Fruit fly (Drosophila melanogaster) whole organism, embryonic: ENCODE measurements around the gene Tcs3.

Source experiments
- CG11456 ChIP-seq: fragments of 200-800 bp; sonication (Bioruptor generic); IDR thresholded peaks from 3 replicates; pipeline ENCODE4 v1.3.6; 2022; ENCODE audit warnings: missing biosample characterization, missing genetic modification characterization
- CG11695 ChIP-seq: fragments of 200-800 bp; sonication (Bioruptor generic); IDR thresholded peaks from 3 replicates; pipeline ENCODE4 v1.3.6; 2022; ENCODE audit warnings: missing biosample characterization, missing genetic modification characterization
- CG12104 ChIP-seq: fragments of 200-800 bp; sonication (Bioruptor generic); optimal IDR thresholded peaks from 3 replicates; lab custom pipeline; 2016; ENCODE audit warnings: missing biosample characterization, missing genetic modification characterization
- CG12219 ChIP-seq: fragments of 200-800 bp; sonication (Bioruptor generic); optimal IDR thresholded peaks from 3 replicates; lab custom pipeline; 2018; ENCODE audit warnings: missing biosample characterization, mild to moderate bottlenecking, missing genetic modification characterization
- CG12659 ChIP-seq: fragments of 200-800 bp; sonication (Bioruptor generic); optimal IDR thresholded peaks from 3 replicates; lab custom pipeline; 2017; ENCODE audit warnings: mild to moderate bottlenecking, missing biosample characterization, missing genetic modification reagents, missing genetic modification characterization
- CG13424 ChIP-seq: fragments of 200-800 bp; sonication (Bioruptor generic); optimal IDR thresholded peaks from 2 replicates; lab custom pipeline; 2019; ENCODE audit warnings: missing biosample characterization, mild to moderate bottlenecking, missing genetic modification characterization, moderate library complexity
- CG14710 ChIP-seq: fragments of 200-800 bp; sonication (Bioruptor generic); optimal IDR thresholded peaks from 3 replicates; lab custom pipeline; 2019; ENCODE audit warnings: missing biosample characterization, mild to moderate bottlenecking, missing genetic modification characterization, moderate library complexity
- CG15514 ChIP-seq: fragments of 200-800 bp; sonication (Bioruptor generic); optimal IDR thresholded peaks from 3 replicates; lab custom pipeline; 2017; ENCODE audit warnings: missing biosample characterization, missing genetic modification characterization, mild to moderate bottlenecking, moderate library complexity, missing genetic modification reagents
- CG15696 ChIP-seq: fragments of 200-800 bp; sonication (Bioruptor generic); optimal IDR thresholded peaks from 2 replicates; lab custom pipeline; 2019; ENCODE audit warnings: missing biosample characterization, mild to moderate bottlenecking, missing genetic modification characterization, moderate library complexity
- CG16779 ChIP-seq: fragments of 200-800 bp; sonication (Bioruptor generic); IDR thresholded peaks from 2 replicates; pipeline ENCODE4 v1.3.6; 2022; ENCODE audit warnings: missing biosample characterization, missing genetic modification characterization
- CG30403 ChIP-seq: fragments of 200-800 bp; sonication (Bioruptor generic); optimal IDR thresholded peaks from 3 replicates; lab custom pipeline; 2016; ENCODE audit warnings: missing biosample characterization, missing genetic modification characterization
- CG31224 ChIP-seq: fragments of 200-800 bp; sonication (Bioruptor generic); IDR thresholded peaks from 2 replicates; pipeline ENCODE4 v1.3.6; 2022; ENCODE audit warnings: missing biosample characterization, missing genetic modification characterization
- CG31388 ChIP-seq: fragments of 200-800 bp; sonication (Bioruptor generic); optimal IDR thresholded peaks from 2 replicates; lab custom pipeline; 2016; ENCODE audit warnings: missing biosample characterization, missing genetic modification characterization
- CG3847 ChIP-seq: fragments of 200-800 bp; sonication (Bioruptor generic); IDR thresholded peaks from 2 replicates; pipeline ENCODE4 v1.3.6; 2022; ENCODE audit warnings: missing biosample characterization, missing genetic modification characterization
- CG4282 ChIP-seq: fragments of 200-800 bp; sonication (Bioruptor generic); optimal IDR thresholded peaks from 2 replicates; lab custom pipeline; 2016; ENCODE audit warnings: missing biosample characterization, missing genetic modification characterization
- CG7357 ChIP-seq: fragments of 200-800 bp; sonication (Bioruptor generic); IDR thresholded peaks from 3 replicates; pipeline ENCODE4 v1.3.6; 2022; ENCODE audit warnings: missing biosample characterization, missing genetic modification characterization
- CG7786 ChIP-seq: fragments of 200-800 bp; sonication (Bioruptor generic); optimal IDR thresholded peaks from 2 replicates; lab custom pipeline; 2016; ENCODE audit warnings: missing biosample characterization, missing genetic modification characterization
- CG7839 ChIP-seq: fragments of 200-800 bp; sonication (Bioruptor generic); optimal IDR thresholded peaks from 3 replicates; lab custom pipeline; 2018; ENCODE audit warnings: missing biosample characterization, mild to moderate bottlenecking, missing genetic modification characterization, moderate library complexity
- CG9609 ChIP-seq: fragments of 200-800 bp; sonication (Bioruptor generic); optimal IDR thresholded peaks from 3 replicates; lab custom pipeline; 2016; ENCODE audit warnings: missing biosample characterization, missing genetic modification characterization
- CG9727 ChIP-seq: fragments of 200-800 bp; sonication (Bioruptor generic); optimal IDR thresholded peaks from 3 replicates; lab custom pipeline; 2017; ENCODE audit warnings: missing biosample characterization, mild to moderate bottlenecking, missing genetic modification characterization
- E2f2 ChIP-seq: fragments of 200-800 bp; sonication (Bioruptor generic); IDR thresholded peaks from 2 replicates; pipeline ENCODE4 v1.3.6; 2022; ENCODE audit warnings: missing biosample characterization, missing genetic modification characterization
- HLH4C ChIP-seq: fragments of 200-800 bp; sonication (Bioruptor generic); IDR thresholded peaks from 3 replicates; pipeline ENCODE4 v1.3.6; 2022; ENCODE audit warnings: missing biosample characterization, missing genetic modification characterization; ENCODE audit not compliant: partially characterized antibody
- Lim3 ChIP-seq: fragments of 200-800 bp; sonication (Bioruptor generic); IDR thresholded peaks from 2 replicates; pipeline ENCODE4 v1.3.6; 2022; ENCODE audit warnings: missing biosample characterization, missing genetic modification characterization
- MBD-R2 ChIP-seq: fragments of 200-800 bp; sonication (Bioruptor generic); IDR thresholded peaks from 2 replicates; pipeline ENCODE4 v1.3.6; 2022; ENCODE audit warnings: missing biosample characterization, missing genetic modification characterization
- Mrtf ChIP-seq: fragments of 200-800 bp; sonication (Bioruptor generic); IDR thresholded peaks from 3 replicates; pipeline ENCODE4 v1.3.6; 2022; ENCODE audit warnings: missing biosample characterization, missing genetic modification characterization
- Myb ChIP-seq: fragments of 200-800 bp; sonication (Bioruptor generic); optimal IDR thresholded peaks from 2 replicates; lab custom pipeline; 2016; ENCODE audit warnings: missing biosample characterization, missing genetic modification characterization
- Scr ChIP-seq: fragments of 200-800 bp; sonication (Bioruptor generic); IDR thresholded peaks from 2 replicates; pipeline ENCODE4 v1.3.6; 2022; ENCODE audit warnings: missing biosample characterization, missing genetic modification characterization; ENCODE audit not compliant: partially characterized antibody
- Side ChIP-seq: fragments of 200-800 bp; sonication (Bioruptor generic); optimal IDR thresholded peaks from 2 replicates; lab custom pipeline; 2016; ENCODE audit warnings: missing biosample characterization, missing genetic modification characterization
- Stat92E ChIP-seq, 3 experiments: fragments of >200 bp in 2 of 3; fragments of 200-800 bp in 1 of 3; sonication (Bioruptor generic) in 1 of 3; optimal IDR thresholded peaks; 2 replicates each; lab custom pipeline; 2017 to 2019; ENCODE audit warnings: missing biosample characterization in 3 of 3, missing genetic modification characterization in 3 of 3, mild to moderate bottlenecking in 1 of 3, moderate library complexity in 1 of 3
- YL-1 ChIP-seq: fragments of 200-800 bp; sonication (Bioruptor generic); optimal IDR thresholded peaks from 3 replicates; lab custom pipeline; 2017; ENCODE audit warnings: missing biosample characterization, mild to moderate bottlenecking, missing genetic modification characterization
- ap ChIP-seq: fragments of 200-800 bp; sonication (Bioruptor generic); IDR thresholded peaks from 2 replicates; pipeline ENCODE4 v1.3.6; 2022; ENCODE audit warnings: missing biosample characterization, missing genetic modification characterization
- caup ChIP-seq: fragments of 200-800 bp; sonication (Bioruptor generic); optimal IDR thresholded peaks from 3 replicates; lab custom pipeline; 2017; ENCODE audit warnings: missing biosample characterization, mild to moderate bottlenecking, missing genetic modification characterization, moderate library complexity; ENCODE audit not compliant: severe bottlenecking
- croc ChIP-seq: fragments of 200-800 bp; sonication (Bioruptor generic); conservative IDR thresholded peaks from 3 replicates; pipeline ENCODE4 v1.3.6; 2022; ENCODE audit warnings: missing biosample characterization, missing genetic modification characterization
- danr ChIP-seq: fragments of 200-800 bp; sonication (Bioruptor generic); IDR thresholded peaks from 2 replicates; pipeline ENCODE4 v1.3.6; 2022; ENCODE audit warnings: missing biosample characterization, missing genetic modification characterization
- dpn ChIP-seq, 2 experiments: fragments of 200-800 bp; sonication (Bioruptor generic); optimal IDR thresholded peaks; 3 replicates each; lab custom pipeline; 2016; ENCODE audit warnings: missing biosample characterization in 2 of 2, missing genetic modification characterization in 2 of 2
- ftz-f1 ChIP-seq: fragments of 200-800 bp; sonication (Bioruptor generic); optimal IDR thresholded peaks from 2 replicates; lab custom pipeline; 2016; ENCODE audit warnings: missing biosample characterization, missing genetic modification characterization
- gcm ChIP-seq: fragments of 200-800 bp; sonication (Bioruptor generic); optimal IDR thresholded peaks from 2 replicates; lab custom pipeline; 2019; ENCODE audit warnings: missing biosample characterization, mild to moderate bottlenecking, missing genetic modification characterization, moderate library complexity
- gcm2 ChIP-seq: fragments of 200-800 bp; sonication (Bioruptor generic); optimal IDR thresholded peaks from 2 replicates; lab custom pipeline; 2016; ENCODE audit warnings: missing biosample characterization, missing genetic modification characterization
- her ChIP-seq: fragments of 200-800 bp; sonication (Bioruptor generic); optimal IDR thresholded peaks from 2 replicates; lab custom pipeline; 2016; ENCODE audit warnings: missing biosample characterization, missing genetic modification characterization
- nom ChIP-seq: fragments of 200-800 bp; sonication (Bioruptor generic); optimal IDR thresholded peaks from 2 replicates; lab custom pipeline; 2017; ENCODE audit warnings: missing biosample characterization, missing genetic modification characterization, mild to moderate bottlenecking, moderate library complexity, missing genetic modification reagents
- phol ChIP-seq: fragments of 200-800 bp; sonication (Bioruptor generic); optimal IDR thresholded peaks from 3 replicates; lab custom pipeline; 2018; ENCODE audit warnings: missing biosample characterization, mild to moderate bottlenecking, missing genetic modification characterization, moderate library complexity
- prd ChIP-seq, 3 experiments: fragments of >200 bp in 2 of 3; fragments of 200-800 bp in 1 of 3; sonication (Bioruptor generic) in 1 of 3; optimal IDR thresholded peaks in 2 of 3; IDR thresholded peaks in 1 of 3; 2 replicates in 2 of 3; 3 replicates in 1 of 3; pipeline versions ENCODE4 v1.3.6 to Lab custom; 2017 to 2022; ENCODE audit warnings: missing biosample characterization in 1 of 3, missing genetic modification characterization in 1 of 3
- salm ChIP-seq: fragments of 200-800 bp; sonication (Bioruptor generic); optimal IDR thresholded peaks from 2 replicates; lab custom pipeline; 2018; ENCODE audit warnings: missing biosample characterization, mild to moderate bottlenecking, missing genetic modification characterization
- schlank ChIP-seq: fragments of 200-800 bp; sonication (Bioruptor generic); optimal IDR thresholded peaks from 2 replicates; lab custom pipeline; 2018; ENCODE audit warnings: missing biosample characterization, mild to moderate bottlenecking, missing genetic modification characterization
- seq ChIP-seq: fragments of 200-800 bp; sonication (Bioruptor generic); IDR thresholded peaks from 2 replicates; pipeline ENCODE4 v1.3.6; 2022; ENCODE audit warnings: missing biosample characterization, missing genetic modification characterization
- so ChIP-seq: fragments of 200-800 bp; sonication (Bioruptor generic); IDR thresholded peaks from 3 replicates; pipeline ENCODE4 v1.3.6; 2022; ENCODE audit warnings: missing biosample characterization, missing genetic modification characterization
- tio ChIP-seq: fragments of 200-800 bp; sonication (Bioruptor generic); optimal IDR thresholded peaks from 2 replicates; lab custom pipeline; 2017; ENCODE audit warnings: missing biosample characterization, missing genetic modification characterization, inconsistent platforms
- trh ChIP-seq: fragments of 200-800 bp; sonication (Bioruptor generic); optimal IDR thresholded peaks from 2 replicates; lab custom pipeline; 2016; ENCODE audit warnings: missing biosample characterization, missing genetic modification characterization
- wor ChIP-seq: fragments of 200-800 bp; sonication (Bioruptor generic); IDR thresholded peaks from 2 replicates; pipeline ENCODE4 v1.3.6; 2022; ENCODE audit warnings: missing biosample characterization, missing genetic modification characterization
- zf30C ChIP-seq: fragments of 200-800 bp; sonication (Bioruptor generic); optimal IDR thresholded peaks from 3 replicates; lab custom pipeline; 2018; ENCODE audit warnings: missing biosample characterization, mild to moderate bottlenecking, missing genetic modification characterization

Gene Tcs3

DNA sequence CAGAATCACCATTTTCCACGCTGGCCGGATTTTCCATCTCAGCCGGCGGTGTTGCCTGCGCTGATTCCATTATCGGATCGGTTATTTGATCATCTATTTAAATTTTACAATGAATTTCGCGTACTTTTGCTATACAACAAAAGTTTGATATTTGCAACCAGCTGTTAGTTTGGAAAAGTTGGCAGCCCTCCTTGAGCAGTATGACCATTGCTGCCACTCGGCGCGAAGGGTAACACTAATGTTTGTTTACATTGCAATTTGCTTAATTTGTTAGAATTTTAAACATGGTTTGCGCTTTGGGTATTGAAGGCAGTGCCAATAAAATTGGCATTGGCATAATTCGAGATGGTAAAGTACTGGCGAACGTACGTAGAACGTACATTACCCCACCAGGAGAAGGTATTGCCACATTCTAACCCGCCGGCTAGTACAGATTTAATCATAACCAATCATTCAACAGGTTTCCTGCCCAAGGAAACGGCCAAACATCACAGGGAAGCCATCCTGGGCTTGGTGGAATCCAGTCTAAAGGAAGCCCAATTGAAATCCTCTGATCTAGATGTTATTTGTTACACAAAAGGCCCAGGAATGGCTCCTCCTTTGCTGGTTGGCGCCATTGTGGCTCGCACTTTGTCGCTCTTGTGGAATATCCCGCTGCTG is at the start of gene Tcs3, which contains the start of gene Golgin104:
Gene Tcs3, plus strand, starts transcription at position 222 of the 660 bp plus-strand sequence.
Gene Golgin104, minus strand, starts transcription at position 182 of the 660 bp plus-strand sequence.
- TF ChIP-seq gcm (GFP tag; lab: Kevin White, UChicago) (no peak), danr (no peak), croc (GFP tag; lab: Robert Waterston, UW) (no peak), tio (GFP tag; lab: Kevin White, UChicago) (no peak), CG15696 (tag; lab: Kevin White, UChicago) (no peak), zf30C (no peak), CG30403 (GFP tag; lab: Kevin White, UChicago) (no peak), CG9609 (no peak), phol (peak; percentile 4), prd (optimal IDR thresholded peaks at IDR 0.05; lab: Kevin White, UChicago) (no peak), prd (GFP tag; IDR thresholded peaks at IDR 0.05; lab: Robert Waterston, UW) (no peak), Side (GFP tag; lab: Kevin White, UChicago) (no peak), CG4282 (GFP tag; lab: Kevin White, UChicago) (no peak), CG7357 (GFP tag; lab: Robert Waterston, UW) (no peak), CG12104 (GFP tag; lab: Kevin White, UChicago) (no peak), MBD-R2 (GFP tag; lab: Robert Waterston, UW) (peak; percentile 99), Mrtf (GFP tag; lab: Robert Waterston, UW) (no peak), salm (tag; lab: Kevin White, UChicago) (no peak), CG31224 (GFP tag; lab: Robert Waterston, UW) (no peak), Myb (GFP tag; lab: Kevin White, UChicago) (peak; percentile 31), CG7786 (GFP tag; lab: Kevin White, UChicago) (no peak), CG12659 (GFP tag; lab: Kevin White, UChicago) (peak; percentile 26), CG13424 (no peak), her (no peak), CG11695 (GFP tag; lab: Robert Waterston, UW) (no peak), gcm2 (GFP tag; lab: Kevin White, UChicago) (no peak), CG15514 (peak; percentile 36), Stat92E (GFP tag; optimal IDR thresholded peaks at IDR 0.05; lab: Kevin White, UChicago) (peak in 1 of 3 experiments; percentile 80), CG7839 (tag; lab: Kevin White, UChicago) (no peak), HLH4C (0 out of 3 replicates have a peak, but pooled peaks have one; percentile 17), trh (GFP tag; lab: Kevin White, UChicago) (no peak), wor (no peak), Lim3 (no peak), CG11456 (GFP tag; lab: Robert Waterston, UW) (no peak), ftz-f1 (GFP tag; lab: Kevin White, UChicago) (no peak), nom (GFP tag; lab: Kevin White, UChicago) (no peak), E2f2 (GFP tag; lab: Robert Waterston, UW) (peak; percentile 59), caup (GFP tag; lab: Kevin White, UChicago) (no peak), YL-1 (peak; percentile 63), CG16779 (GFP tag; lab: Robert Waterston, UW) (no peak), dpn (GFP tag; optimal IDR thresholded peaks at IDR 0.05; lab: Kevin White, UChicago) (no peak), seq (no peak), Scr (GFP tag; lab: Robert Waterston, UW) (peak; percentile 38; the same call in 1 of the 2 replicates), CG3847 (peak; percentile 41; the same call in 1 of the 2 replicates), so (GFP tag; lab: Robert Waterston, UW) (no peak), CG12219 (no peak), CG31388 (GFP tag; lab: Kevin White, UChicago) (no peak), CG14710 (tag; lab: Kevin White, UChicago) (peak; percentile 30), ap (GFP tag; lab: Robert Waterston, UW) (no peak), schlank (tag; lab: Kevin White, UChicago) (no peak), CG9727 (GFP tag; lab: Kevin White, UChicago) (no peak)
